Fruit fly (Drosophila melanogaster): ENCODE measurements around the gene CG14265.

DNA sequence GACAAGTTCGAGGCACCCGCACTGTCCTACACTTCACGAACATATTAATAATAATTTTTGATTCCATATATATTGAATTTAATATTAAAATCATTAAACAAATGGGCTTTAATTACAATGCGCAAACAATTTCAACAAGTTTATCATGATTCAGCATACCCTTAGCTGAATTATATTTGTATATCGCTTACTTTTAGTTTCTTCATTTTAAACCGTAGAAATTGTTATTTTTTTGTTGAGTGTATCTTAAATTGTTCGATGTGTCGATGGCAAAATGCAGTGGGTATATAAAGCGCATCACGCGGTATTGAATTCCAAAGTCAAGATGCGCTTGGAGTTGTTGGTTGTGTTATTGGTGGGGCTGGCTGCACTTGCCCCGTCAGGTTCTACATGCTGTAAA is 13.3 kb upstream of the CG14265 start, which contains the start of gene Sgs4:
- TF ChIP-seq CG14711 (tag; optimal IDR thresholded peaks at IDR 0.05) (no peak), Clk (GFP tag; optimal IDR thresholded peaks at IDR 0.05) (no peak), CG7045 (GFP tag; optimal IDR thresholded peaks at IDR 0.05) (no peak), Mnt (GFP tag; optimal IDR thresholded peaks at IDR 0.05) (no peak), pad (GFP tag; optimal IDR thresholded peaks at IDR 0.05) (no peak), ovo (GFP tag; optimal IDR thresholded peaks at IDR 0.05) (no peak)
